Worm (Caenorhabditis elegans) whole organism, midembryonic: ENCODE results near the gene ipla-3.

Experiments
- T22C8.4 ChIP-seq: fragments of 200-800 bp; sonication (Bioruptor generic); IDR thresholded peaks from 2 replicates; pipeline ENCODE4 v1.3.6; 2022; ENCODE audit warnings: missing genetic modification characterization, missing compliant biosample characterization
- cog-1 ChIP-seq: sonication (generic microtip); optimal IDR thresholded peaks from 2 replicates; lab custom pipeline; 2016; ENCODE audit warnings: missing genetic modification characterization, missing compliant biosample characterization
- flt-1 ChIP-seq: fragments of 200-800 bp; sonication (Bioruptor generic); IDR thresholded peaks from 2 replicates; pipeline ENCODE4 v1.3.6; 2022; ENCODE audit warnings: missing genetic modification characterization, missing compliant biosample characterization
- klf-2 ChIP-seq: fragments of 200-800 bp; sonication (Bioruptor generic); conservative IDR thresholded peaks from 2 replicates; pipeline ENCODE4 v1.3.6; 2022; ENCODE audit warnings: missing genetic modification reagents, missing genetic modification characterization, missing compliant biosample characterization
- med-1 ChIP-seq: sonication (generic microtip); optimal IDR thresholded peaks from 2 replicates; lab custom pipeline; 2017; ENCODE audit warnings: missing genetic modification characterization, mild to moderate bottlenecking, missing compliant biosample characterization, antibody characterized with exemption, missing genetic modification reagents; ENCODE audit not compliant: insufficient read depth
- ref-1 ChIP-seq: fragments of 200-800 bp; sonication (Bioruptor generic); conservative IDR thresholded peaks from 2 replicates; pipeline ENCODE4 v1.3.6; 2022; ENCODE audit warnings: missing genetic modification reagents, missing genetic modification characterization, missing compliant biosample characterization
- tab-1 ChIP-seq: fragments of 200-800 bp; sonication (Bioruptor generic); IDR thresholded peaks from 2 replicates; pipeline ENCODE4 v1.3.6; 2022; ENCODE audit warnings: missing genetic modification characterization, missing compliant biosample characterization
- ztf-23 ChIP-seq: fragments of 200-800 bp; sonication (Bioruptor generic); IDR thresholded peaks from 2 replicates; pipeline ENCODE4 v1.3.6; 2022; ENCODE audit warnings: missing genetic modification reagents, missing genetic modification characterization, missing compliant biosample characterization
- ztf-29 ChIP-seq: fragments of 200-800 bp; sonication (Bioruptor generic); IDR thresholded peaks from 2 replicates; pipeline ENCODE4 v1.3.6; 2022; ENCODE audit warnings: missing genetic modification reagents, missing genetic modification characterization, missing compliant biosample characterization

The ipla-3 gene

DNA sequence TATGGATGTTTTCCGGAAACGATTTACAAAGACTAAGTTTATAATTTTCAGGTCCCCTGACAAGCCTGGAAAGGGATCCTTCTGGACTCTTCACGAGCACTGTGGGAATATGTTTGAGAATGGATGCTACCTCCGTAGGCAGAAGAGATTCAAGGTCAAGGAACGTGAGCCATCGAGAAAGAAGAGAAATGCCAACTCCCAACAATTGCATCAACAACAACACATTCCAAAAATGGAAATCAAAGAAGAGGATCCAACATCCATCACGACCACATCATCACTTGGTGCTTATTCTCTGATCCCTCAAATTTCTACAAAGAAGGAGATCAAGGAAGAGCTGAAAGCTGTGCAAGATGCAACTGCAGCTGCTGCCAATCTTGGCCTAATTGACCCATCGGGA lies 29.0 kb upstream of the ipla-3 start:
- TF ChIP-seq klf-2 (no peak), flt-1 (GFP tag; lab: Robert Waterston, UW) (no peak), med-1 (GFP tag; lab: Kevin White, UChicago) (no peak), T22C8.4 (no peak), ref-1 (GFP tag; lab: Robert Waterston, UW) (no peak), cog-1 (tag; lab: Kevin White, UChicago) (no peak), ztf-23 (GFP tag; lab: Robert Waterston, UW) (no peak), ztf-29 (GFP tag; lab: Robert Waterston, UW) (no peak), tab-1 (GFP tag; lab: Robert Waterston, UW) (no peak)

- TF ChIP-seq cog-1 (tag; lab: Kevin White, UChicago), result no peak
- TF ChIP-seq tab-1 (GFP tag; lab: Robert Waterston, UW), result no peak
- no peak for TF ChIP-seq ztf-23 (GFP tag; lab: Robert Waterston, UW)
- TF ChIP-seq ref-1 (GFP tag; lab: Robert Waterston, UW), result no peak
- no peak for TF ChIP-seq med-1 (GFP tag; lab: Kevin White, UChicago)
- TF ChIP-seq flt-1 (GFP tag; lab: Robert Waterston, UW), result no peak
- no peak for TF ChIP-seq T22C8.4
- no peak for TF ChIP-seq ztf-29 (GFP tag; lab: Robert Waterston, UW)
- TF ChIP-seq klf-2, result no peak
Observed at ce11 chrV:20757255-20757654, 28.2 kb upstream of the ipla-3 start.

ce11 chrV:20756385-20756996 lies 27.4 kb upstream of the ipla-3 start:
- TF ChIP-seq flt-1 (GFP tag; lab: Robert Waterston, UW) (no peak), ztf-29 (GFP tag; lab: Robert Waterston, UW) (no peak), tab-1 (GFP tag; lab: Robert Waterston, UW) (no peak), cog-1 (tag; lab: Kevin White, UChicago) (no peak), med-1 (GFP tag; lab: Kevin White, UChicago) (no peak), T22C8.4 (no peak), klf-2 (no peak), ref-1 (GFP tag; lab: Robert Waterston, UW) (no peak), ztf-23 (GFP tag; lab: Robert Waterston, UW) (no peak)

ce11 chrV:20755494-20755893 lies 26.4 kb upstream of the ipla-3 start:
- TF ChIP-seq ztf-23 (GFP tag; lab: Robert Waterston, UW) (no peak), ref-1 (GFP tag; lab: Robert Waterston, UW) (no peak), klf-2 (no peak), ztf-29 (GFP tag; lab: Robert Waterston, UW) (no peak), cog-1 (tag; lab: Kevin White, UChicago) (no peak), tab-1 (GFP tag; lab: Robert Waterston, UW) (no peak), flt-1 (GFP tag; lab: Robert Waterston, UW) (no peak), med-1 (GFP tag; lab: Kevin White, UChicago) (no peak), T22C8.4 (no peak)

DNA sequence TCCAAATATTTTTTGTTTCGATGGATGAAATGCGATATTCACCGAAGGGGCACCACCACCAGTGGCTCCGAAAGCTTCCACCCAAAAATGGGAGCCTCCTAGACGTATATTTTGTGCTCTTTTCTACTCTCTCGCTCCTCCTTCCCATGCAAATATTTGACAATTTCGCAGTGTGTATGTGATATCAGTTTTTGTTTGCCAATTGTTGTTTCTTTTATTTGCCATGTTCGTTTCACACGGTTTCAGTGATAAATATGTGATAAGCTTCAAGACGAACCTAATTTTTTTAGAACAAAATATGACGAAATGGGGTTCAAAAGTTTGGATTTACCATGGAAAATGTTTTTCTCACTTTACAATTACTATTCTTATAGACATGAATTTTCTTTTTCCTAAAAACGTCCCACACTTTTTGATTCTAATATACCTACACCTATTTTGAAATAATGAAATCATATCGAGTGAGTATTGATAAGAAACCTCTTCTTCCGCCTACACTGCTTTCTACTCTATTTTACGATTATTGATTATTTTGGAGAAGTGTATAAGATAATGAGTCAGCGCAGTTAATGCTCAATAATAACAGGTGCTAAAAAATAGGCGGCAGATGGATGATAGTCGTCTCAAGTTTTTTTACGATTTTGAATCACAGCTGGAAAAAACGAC lies 24.9 kb upstream of the ipla-3 start:
- TF ChIP-seq flt-1 (GFP tag; lab: Robert Waterston, UW), result no peak
- no peak for TF ChIP-seq ztf-23 (GFP tag; lab: Robert Waterston, UW)
- no peak for TF ChIP-seq T22C8.4
- no peak for TF ChIP-seq cog-1 (tag; lab: Kevin White, UChicago)
- TF ChIP-seq ref-1 (GFP tag; lab: Robert Waterston, UW), result no peak
- no peak for TF ChIP-seq med-1 (GFP tag; lab: Kevin White, UChicago)
- TF ChIP-seq ztf-29 (GFP tag; lab: Robert Waterston, UW), result no peak
- no peak for TF ChIP-seq klf-2
- no peak for TF ChIP-seq tab-1 (GFP tag; lab: Robert Waterston, UW)

- TF ChIP-seq flt-1 (GFP tag; lab: Robert Waterston, UW) (no peak), ztf-29 (GFP tag; lab: Robert Waterston, UW) (0 out of 2 replicates have a peak, but pooled peaks have one; percentile 39)
Observed at ce11 chrV:20752609-20753102, 23.6 kb upstream of the ipla-3 start, which contains the start of gene pha-4. TSS of gene pha-4 (plus strand) at chrV:20753052.

DNA sequence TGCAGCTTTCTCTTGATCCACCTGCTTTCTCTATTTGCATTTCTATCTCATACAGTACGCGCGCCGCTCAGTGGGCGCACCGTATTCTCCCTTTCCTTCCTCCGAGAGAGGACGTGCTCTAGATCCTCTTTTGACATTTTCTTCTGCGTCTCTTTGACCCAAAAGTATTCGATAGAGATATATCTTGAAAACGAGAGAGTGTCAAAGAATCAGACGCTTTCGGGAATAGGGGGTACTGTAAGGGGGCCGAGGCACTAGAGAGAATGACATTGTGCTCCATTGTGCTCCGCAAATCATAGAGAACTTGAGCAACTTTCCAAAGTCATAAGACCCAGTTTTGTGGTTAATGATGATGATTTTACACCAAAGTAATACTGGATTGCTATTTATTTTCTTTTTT lies 20.0 kb upstream of the ipla-3 start:
- no peak for TF ChIP-seq cog-1 (tag; lab: Kevin White, UChicago)
- TF ChIP-seq med-1 (GFP tag; lab: Kevin White, UChicago), result no peak
- TF ChIP-seq ref-1 (GFP tag; lab: Robert Waterston, UW), result no peak
- TF ChIP-seq tab-1 (GFP tag; lab: Robert Waterston, UW), result no peak
- no peak for TF ChIP-seq klf-2
- TF ChIP-seq flt-1 (GFP tag; lab: Robert Waterston, UW), result no peak
- no peak for TF ChIP-seq ztf-23 (GFP tag; lab: Robert Waterston, UW)

- TF ChIP-seq T22C8.4, result no peak
- no peak for TF ChIP-seq cog-1 (tag; lab: Kevin White, UChicago)
- no peak for TF ChIP-seq flt-1 (GFP tag; lab: Robert Waterston, UW)
- no peak for TF ChIP-seq ref-1 (GFP tag; lab: Robert Waterston, UW)
- TF ChIP-seq med-1 (GFP tag; lab: Kevin White, UChicago), result no peak
- no peak for TF ChIP-seq ztf-23 (GFP tag; lab: Robert Waterston, UW)
- TF ChIP-seq ztf-29 (GFP tag; lab: Robert Waterston, UW), result no peak
- TF ChIP-seq tab-1 (GFP tag; lab: Robert Waterston, UW), result no peak
- TF ChIP-seq klf-2, result no peak
Observed at ce11 chrV:20747964-20748363, 18.9 kb upstream of the ipla-3 start.

DNA sequence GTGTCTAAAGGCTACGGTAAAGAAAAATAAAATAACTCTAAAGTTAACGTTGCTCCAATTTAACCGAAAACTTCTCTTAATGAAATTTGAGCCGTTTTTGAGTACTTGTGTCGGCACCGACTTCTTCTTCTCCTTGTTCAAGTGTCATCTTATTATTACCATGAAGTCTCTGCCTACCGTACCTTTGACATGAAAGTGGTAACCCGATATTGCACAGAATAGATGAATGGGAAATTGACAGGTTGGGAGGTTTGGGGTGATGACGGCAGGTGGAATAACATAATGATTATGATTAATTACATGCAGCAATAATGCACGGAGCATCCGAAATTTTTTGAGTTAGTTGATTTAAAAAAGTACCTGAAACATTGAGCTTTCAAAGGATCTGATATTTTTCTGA lies 17.7 kb upstream of the ipla-3 start:
- TF ChIP-seq ref-1 (GFP tag; lab: Robert Waterston, UW) (no peak), tab-1 (GFP tag; lab: Robert Waterston, UW) (no peak), T22C8.4 (no peak), klf-2 (no peak), med-1 (GFP tag; lab: Kevin White, UChicago) (no peak), cog-1 (tag; lab: Kevin White, UChicago) (no peak), flt-1 (GFP tag; lab: Robert Waterston, UW) (no peak), ztf-29 (GFP tag; lab: Robert Waterston, UW) (no peak), ztf-23 (GFP tag; lab: Robert Waterston, UW) (no peak)
